Fruit fly (Drosophila melanogaster) whole organism, embryonic: ENCODE results near the gene CG14431.

Source experiments
- Adf1 ChIP-seq: fragments of 200-800 bp; sonication (Bioruptor generic); IDR thresholded peaks from 2 replicates; pipeline ENCODE4 v1.3.6; 2022; ENCODE audit warnings: missing biosample characterization, missing genetic modification characterization
- B-H1 ChIP-seq: fragments of 200-800 bp; sonication (Bioruptor generic); IDR thresholded peaks from 3 replicates; pipeline ENCODE4 v1.3.6; 2022; ENCODE audit warnings: missing biosample characterization, missing genetic modification characterization
- CG11696 ChIP-seq: fragments of 200-800 bp; sonication (Bioruptor generic); IDR thresholded peaks from 2 replicates; pipeline ENCODE4 v1.3.6; 2022; ENCODE audit warnings: missing biosample characterization, missing genetic modification characterization
- CG12236 ChIP-seq: fragments of 200-800 bp; sonication (Bioruptor generic); optimal IDR thresholded peaks from 2 replicates; lab custom pipeline; 2016; ENCODE audit warnings: missing biosample characterization, missing genetic modification characterization
- CG14014 ChIP-seq: fragments of 200-800 bp; sonication (Bioruptor generic); IDR thresholded peaks from 2 replicates; pipeline ENCODE4 v1.3.6; 2022; ENCODE audit warnings: missing biosample characterization, missing genetic modification characterization
- CG1602 ChIP-seq: fragments of 200-800 bp; sonication (Bioruptor generic); optimal IDR thresholded peaks from 3 replicates; lab custom pipeline; 2016; ENCODE audit warnings: missing biosample characterization, missing genetic modification characterization
- CG17186 ChIP-seq: fragments of 200-800 bp; sonication (Bioruptor generic); optimal IDR thresholded peaks from 3 replicates; lab custom pipeline; 2017; ENCODE audit warnings: missing biosample characterization, missing genetic modification reagents, missing genetic modification characterization
- CG17361 ChIP-seq: fragments of 200-800 bp; sonication (Bioruptor generic); IDR thresholded peaks from 3 replicates; pipeline ENCODE4 v1.3.6; 2022; ENCODE audit warnings: missing biosample characterization, missing genetic modification characterization
- CG17385 ChIP-seq: fragments of 200-800 bp; sonication (Bioruptor generic); optimal IDR thresholded peaks from 3 replicates; lab custom pipeline; 2018; ENCODE audit warnings: missing biosample characterization, mild to moderate bottlenecking, missing genetic modification characterization
- CG17568 ChIP-seq: fragments of 200-800 bp; sonication (Bioruptor generic); optimal IDR thresholded peaks from 2 replicates; lab custom pipeline; 2018; ENCODE audit warnings: missing biosample characterization, mild to moderate bottlenecking, missing genetic modification characterization, moderate library complexity
- CG17912 ChIP-seq: fragments of 200-800 bp; sonication (Bioruptor generic); optimal IDR thresholded peaks from 2 replicates; lab custom pipeline; 2018; ENCODE audit warnings: missing biosample characterization, mild to moderate bottlenecking, missing genetic modification characterization
- CG18476 ChIP-seq: fragments of 200-800 bp; sonication (Bioruptor generic); optimal IDR thresholded peaks from 2 replicates; lab custom pipeline; 2016; ENCODE audit warnings: missing biosample characterization, mild to moderate bottlenecking, missing genetic modification characterization
- CG2678 ChIP-seq: fragments of 200-800 bp; sonication (Bioruptor generic); optimal IDR thresholded peaks from 3 replicates; lab custom pipeline; 2019; ENCODE audit warnings: missing biosample characterization, mild to moderate bottlenecking, missing genetic modification characterization, moderate library complexity
- CG30431 ChIP-seq: fragments of 200-800 bp; sonication (Bioruptor generic); optimal IDR thresholded peaks from 2 replicates; lab custom pipeline; 2017; ENCODE audit warnings: missing biosample characterization, missing genetic modification characterization
- CG3847 ChIP-seq: fragments of 200-800 bp; sonication (Bioruptor generic); IDR thresholded peaks from 2 replicates; pipeline ENCODE4 v1.3.6; 2022; ENCODE audit warnings: missing biosample characterization, missing genetic modification characterization
- CG42726 ChIP-seq: fragments of 200-800 bp; sonication (Bioruptor generic); IDR thresholded peaks from 2 replicates; pipeline ENCODE4 v1.3.6; 2022; ENCODE audit warnings: missing biosample characterization, missing genetic modification characterization; ENCODE audit not compliant: partially characterized antibody
- CG7963 ChIP-seq: fragments of 200-800 bp; sonication (Bioruptor generic); IDR thresholded peaks from 3 replicates; pipeline ENCODE4 v1.3.6; 2022; ENCODE audit warnings: missing biosample characterization, missing genetic modification characterization; ENCODE audit not compliant: partially characterized antibody
- CG8924 ChIP-seq: fragments of 200-800 bp; optimal IDR thresholded peaks from 3 replicates; lab custom pipeline; 2019; ENCODE audit warnings: missing biosample characterization, mild to moderate bottlenecking, missing genetic modification characterization, moderate library complexity
- CG8944 ChIP-seq: fragments of 200-800 bp; sonication (Bioruptor generic); optimal IDR thresholded peaks from 3 replicates; lab custom pipeline; 2016; ENCODE audit warnings: missing biosample characterization, missing genetic modification characterization
- CG9932 ChIP-seq: fragments of 200-800 bp; sonication (Bioruptor generic); IDR thresholded peaks from 2 replicates; pipeline ENCODE4 v1.3.6; 2022; ENCODE audit warnings: missing biosample characterization, missing genetic modification characterization
- D19A ChIP-seq: fragments of 200-800 bp; optimal IDR thresholded peaks from 3 replicates; lab custom pipeline; 2019; ENCODE audit warnings: missing biosample characterization, mild to moderate bottlenecking, missing genetic modification characterization, moderate library complexity
- Dek ChIP-seq: fragments of 200-800 bp; sonication (Bioruptor generic); optimal IDR thresholded peaks from 3 replicates; lab custom pipeline; 2019; ENCODE audit warnings: missing biosample characterization, mild to moderate bottlenecking, missing genetic modification characterization, moderate library complexity
- Drgx ChIP-seq: fragments of 200-800 bp; sonication (Bioruptor generic); IDR thresholded peaks from 2 replicates; pipeline ENCODE4 v1.3.6; 2022; ENCODE audit warnings: missing biosample characterization, missing genetic modification characterization
- Kr ChIP-seq: fragments of 200-800 bp; sonication (Bioruptor generic); optimal IDR thresholded peaks from 2 replicates; lab custom pipeline; 2017; ENCODE audit warnings: missing biosample characterization, mild to moderate bottlenecking, missing genetic modification characterization
- Mrtf ChIP-seq: fragments of 200-800 bp; sonication (Bioruptor generic); IDR thresholded peaks from 3 replicates; pipeline ENCODE4 v1.3.6; 2022; ENCODE audit warnings: missing biosample characterization, missing genetic modification characterization
- NC2α ChIP-seq: fragments of 200-800 bp; sonication (Bioruptor generic); optimal IDR thresholded peaks from 2 replicates; lab custom pipeline; 2016; ENCODE audit warnings: missing biosample characterization, missing genetic modification characterization
- Trl ChIP-seq, 3 experiments: fragments of >200 bp in 2 of 3; fragments of 200-800 bp in 1 of 3; sonication (Bioruptor generic) in 1 of 3; optimal IDR thresholded peaks; 2 replicates in 1 of 3; 3 replicates in 2 of 3; lab custom pipeline; 2016 to 2017; ENCODE audit warnings: missing biosample characterization in 1 of 3, missing genetic modification characterization in 1 of 3
- Xrp1 ChIP-seq: fragments of 200-800 bp; sonication (Bioruptor generic); IDR thresholded peaks from 2 replicates; pipeline ENCODE4 v1.3.6; 2022; ENCODE audit warnings: missing biosample characterization, missing genetic modification characterization
- ac ChIP-seq: fragments of 200-800 bp; sonication (Bioruptor generic); optimal IDR thresholded peaks from 3 replicates; lab custom pipeline; 2017; ENCODE audit warnings: missing biosample characterization, mild to moderate bottlenecking, missing genetic modification characterization
- ara ChIP-seq: fragments of 200-800 bp; sonication (Bioruptor generic); IDR thresholded peaks from 2 replicates; pipeline ENCODE4 v1.3.6; 2022; ENCODE audit warnings: missing biosample characterization, missing genetic modification characterization
- bigmax ChIP-seq: fragments of 200-800 bp; sonication (Bioruptor generic); optimal IDR thresholded peaks from 2 replicates; lab custom pipeline; 2018; ENCODE audit warnings: missing biosample characterization, mild to moderate bottlenecking, missing genetic modification characterization
- br ChIP-seq: fragments of >200 bp; optimal IDR thresholded peaks from 2 replicates; lab custom pipeline; 2017
- chif ChIP-seq, 2 experiments: fragments of 200-800 bp; sonication (Bioruptor generic); optimal IDR thresholded peaks; 3 replicates each; lab custom pipeline; 2016; ENCODE audit warnings: missing biosample characterization in 2 of 2, missing genetic modification characterization in 2 of 2
- dimm ChIP-seq: fragments of 200-800 bp; sonication (Bioruptor generic); IDR thresholded peaks from 2 replicates; pipeline ENCODE4 v1.3.6; 2022; ENCODE audit warnings: missing biosample characterization, missing genetic modification characterization
- emc ChIP-seq: fragments of 200-800 bp; sonication (Bioruptor generic); optimal IDR thresholded peaks from 2 replicates; lab custom pipeline; 2016; ENCODE audit warnings: missing biosample characterization, missing genetic modification characterization
- en ChIP-seq: fragments of 200-800 bp; sonication (Bioruptor generic); optimal IDR thresholded peaks from 2 replicates; lab custom pipeline; 2016; ENCODE audit warnings: missing biosample characterization, missing genetic modification characterization
- eve ChIP-seq, 2 experiments: fragments of >200 bp; optimal IDR thresholded peaks; 2 replicates each; lab custom pipeline; 2017; ENCODE audit warnings: missing biosample characterization in 2 of 2, missing genetic modification characterization in 2 of 2
- gem ChIP-seq: fragments of 200-800 bp; sonication (Bioruptor generic); optimal IDR thresholded peaks from 2 replicates; lab custom pipeline; 2019; ENCODE audit warnings: missing biosample characterization, mild to moderate bottlenecking, missing genetic modification characterization, moderate library complexity
- h ChIP-seq: fragments of >200 bp; optimal IDR thresholded peaks from 2 replicates; lab custom pipeline; 2017
- ham ChIP-seq: fragments of 200-800 bp; sonication (Bioruptor generic); IDR thresholded peaks from 2 replicates; pipeline ENCODE4 v1.3.6; 2022; ENCODE audit warnings: missing biosample characterization, missing genetic modification characterization
- knrl ChIP-seq: fragments of 200-800 bp; sonication (Bioruptor generic); IDR thresholded peaks from 3 replicates; pipeline ENCODE4 v1.3.6; 2022; ENCODE audit warnings: missing biosample characterization, missing genetic modification characterization; ENCODE audit not compliant: partially characterized antibody
- nerfin-2 ChIP-seq: fragments of 200-800 bp; sonication (Bioruptor generic); IDR thresholded peaks from 2 replicates; pipeline ENCODE4 v1.3.6; 2022; ENCODE audit warnings: missing biosample characterization, missing genetic modification characterization; ENCODE audit not compliant: partially characterized antibody
- prd ChIP-seq, 3 experiments: fragments of >200 bp in 2 of 3; fragments of 200-800 bp in 1 of 3; sonication (Bioruptor generic) in 1 of 3; optimal IDR thresholded peaks in 2 of 3; IDR thresholded peaks in 1 of 3; 2 replicates in 2 of 3; 3 replicates in 1 of 3; pipeline versions ENCODE4 v1.3.6 to Lab custom; 2017 to 2022; ENCODE audit warnings: missing biosample characterization in 1 of 3, missing genetic modification characterization in 1 of 3
- pzg ChIP-seq: fragments of 200-800 bp; sonication (Bioruptor generic); optimal IDR thresholded peaks from 3 replicates; lab custom pipeline; 2018; ENCODE audit warnings: missing biosample characterization, mild to moderate bottlenecking, missing genetic modification characterization, moderate library complexity
- sd ChIP-seq: fragments of 200-800 bp; sonication (Bioruptor generic); optimal IDR thresholded peaks from 3 replicates; lab custom pipeline; 2018; ENCODE audit warnings: missing biosample characterization, mild to moderate bottlenecking, missing genetic modification characterization, moderate library complexity
- sima ChIP-seq: fragments of 200-800 bp; sonication (Bioruptor generic); optimal IDR thresholded peaks from 2 replicates; lab custom pipeline; 2016; ENCODE audit warnings: missing biosample characterization, missing genetic modification characterization
- slp2 ChIP-seq: fragments of 200-800 bp; sonication (Bioruptor generic); optimal IDR thresholded peaks from 2 replicates; lab custom pipeline; 2016; ENCODE audit warnings: missing biosample characterization, missing genetic modification characterization
- sqz ChIP-seq: fragments of 200-800 bp; sonication (Bioruptor generic); optimal IDR thresholded peaks from 3 replicates; lab custom pipeline; 2018; ENCODE audit warnings: missing biosample characterization, mild to moderate bottlenecking, missing genetic modification characterization
- tx ChIP-seq: fragments of 200-800 bp; sonication (Bioruptor generic); optimal IDR thresholded peaks from 2 replicates; lab custom pipeline; 2016; ENCODE audit warnings: missing biosample characterization, missing genetic modification characterization
- z ChIP-seq: fragments of 200-800 bp; sonication (Bioruptor generic); IDR thresholded peaks from 3 replicates; pipeline ENCODE4 v1.3.6; 2022; ENCODE audit warnings: missing biosample characterization, missing genetic modification characterization

CG14431 gene

DNA sequence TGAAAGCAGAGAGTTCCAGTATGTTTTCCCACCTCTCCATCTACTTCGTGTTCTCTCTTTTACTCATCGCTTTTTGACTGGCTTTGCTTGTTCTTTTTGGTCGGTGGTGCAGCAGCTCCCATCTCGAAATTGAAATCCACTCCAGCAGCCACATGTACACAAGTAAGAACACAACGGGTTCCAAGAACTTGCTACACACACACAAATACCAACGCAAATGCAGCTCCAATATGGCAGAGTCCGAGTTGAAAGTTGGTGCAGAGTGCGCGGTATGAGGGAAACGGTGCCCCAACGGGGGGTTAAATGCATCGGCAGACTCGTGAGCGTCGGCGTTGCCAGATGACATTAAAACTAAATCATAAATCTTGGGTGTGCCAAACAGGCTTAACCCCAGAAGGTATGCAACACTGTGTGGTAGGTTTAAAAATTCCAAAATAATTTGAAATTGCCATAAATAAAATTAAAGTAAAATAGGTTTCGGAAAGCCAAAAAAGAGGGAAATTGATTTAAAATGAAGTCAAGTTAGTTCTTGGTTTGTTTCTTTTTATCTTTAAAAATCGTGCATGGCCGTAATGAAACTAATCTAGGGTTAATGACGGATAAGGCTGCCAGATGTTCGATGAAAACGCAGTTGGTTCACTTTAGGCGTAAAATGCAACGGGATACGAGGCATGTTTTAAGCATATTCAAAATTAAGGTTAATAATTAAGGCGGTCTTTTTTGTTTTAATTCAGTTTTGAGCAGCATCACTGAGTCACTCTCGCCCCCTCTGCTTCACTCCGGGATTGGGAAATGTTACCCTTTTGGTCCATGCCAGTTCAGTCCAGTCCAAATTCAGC, 89.8 kb downstream of the CG14431 start (continued):
- TF ChIP-seq sqz (GFP tag; lab: Kevin White, UChicago): no peak
- no peak for TF ChIP-seq CG17385 (GFP tag; lab: Kevin White, UChicago)
- TF ChIP-seq D19A (tag; lab: Kevin White, UChicago): peak; percentile 12
- TF ChIP-seq h (lab: Kevin White, UChicago): no peak
- no peak for TF ChIP-seq prd (optimal IDR thresholded peaks at IDR 0.05; lab: Kevin White, UChicago)
- TF ChIP-seq prd (GFP tag; IDR thresholded peaks at IDR 0.05; lab: Robert Waterston, UW): peak; percentile 37; the same call in 1 of the 3 replicates
- no peak for TF ChIP-seq CG7963 (GFP tag; lab: Robert Waterston, UW)
- no peak for TF ChIP-seq ara (GFP tag; lab: Robert Waterston, UW)
- TF ChIP-seq CG9932: no peak
- TF ChIP-seq gem (tag; lab: Kevin White, UChicago): peak; percentile 61
- peak; percentile 85 for TF ChIP-seq Drgx (GFP tag; lab: Robert Waterston, UW)
- no peak for TF ChIP-seq ac (GFP tag; lab: Kevin White, UChicago)
- no peak for TF ChIP-seq CG17912
- no peak for TF ChIP-seq knrl (GFP tag; lab: Robert Waterston, UW)
- no peak for TF ChIP-seq Dek (tag; lab: Kevin White, UChicago)
- no peak for TF ChIP-seq Adf1
- peak; percentile 46 for TF ChIP-seq Kr (GFP tag; lab: Kevin White, UChicago)
- peak in 1 of 2 experiments; percentile 29 for TF ChIP-seq chif (GFP tag; optimal IDR thresholded peaks at IDR 0.05; lab: Kevin White, UChicago)
- TF ChIP-seq br (lab: Kevin White, UChicago): no peak
- no peak for TF ChIP-seq CG42726
- TF ChIP-seq Trl (optimal IDR thresholded peaks at IDR 0.05; lab: Kevin White, UChicago): peak in 1 of 2 experiments; percentile 13
- no peak for TF ChIP-seq Trl (GFP tag; optimal IDR thresholded peaks at IDR 0.05; lab: Kevin White, UChicago)
- TF ChIP-seq CG17186 (GFP tag; lab: Kevin White, UChicago): no peak
- TF ChIP-seq bigmax (GFP tag; lab: Kevin White, UChicago): no peak
- no peak for TF ChIP-seq nerfin-2 (GFP tag; lab: Robert Waterston, UW)
- no peak for TF ChIP-seq slp2 (GFP tag; lab: Kevin White, UChicago)
- TF ChIP-seq Mrtf: no peak
- no peak for TF ChIP-seq ham (GFP tag; lab: Robert Waterston, UW)
- TF ChIP-seq CG30431: peak; percentile 6
- TF ChIP-seq Xrp1 (GFP tag; lab: Robert Waterston, UW): peak; percentile 47; the same call in 1 of the 2 replicates
- no peak for TF ChIP-seq dimm (GFP tag; lab: Robert Waterston, UW)
- peak; percentile 14 for TF ChIP-seq CG12236 (GFP tag; lab: Kevin White, UChicago)
- peak in 1 of 2 experiments; percentile 74 for TF ChIP-seq eve (GFP tag; optimal IDR thresholded peaks at IDR 0.05; lab: Kevin White, UChicago)
- TF ChIP-seq sd (tag; lab: Kevin White, UChicago): no peak
- TF ChIP-seq CG11696 (GFP tag; lab: Robert Waterston, UW): no peak
- TF ChIP-seq CG1602 (GFP tag; lab: Kevin White, UChicago): peak; percentile 14
- no peak for TF ChIP-seq emc
- peak; percentile 67; the same call in 2 of the 3 replicates for TF ChIP-seq z
- no peak for TF ChIP-seq CG18476 (GFP tag; lab: Kevin White, UChicago)
- no peak for TF ChIP-seq CG3847 (GFP tag; lab: Robert Waterston, UW)
- TF ChIP-seq CG14014: no peak
- TF ChIP-seq pzg: no peak
- no peak for TF ChIP-seq tx (GFP tag; lab: Kevin White, UChicago)
- TF ChIP-seq CG8924 (tag; lab: Kevin White, UChicago): no peak
- TF ChIP-seq CG17568: no peak
- no peak for TF ChIP-seq NC2α
- peak; percentile 59 for TF ChIP-seq CG17361 (GFP tag; lab: Robert Waterston, UW)
- no peak for TF ChIP-seq en (GFP tag; lab: Kevin White, UChicago)
- no peak for TF ChIP-seq CG8944 (GFP tag; lab: Kevin White, UChicago)
- no peak for TF ChIP-seq B-H1 (GFP tag; lab: Robert Waterston, UW)
- TF ChIP-seq CG2678: peak; percentile 38
- TF ChIP-seq sima: no peak
